Worm (Caenorhabditis elegans) whole organism, L2 larva: ENCODE measurements around the gene immp-1.
"Not testable (repeated sequence)": the region's sequence is repeated elsewhere in the genome, so short reads cannot be mapped to it uniquely, and the experiment has no call there.

Experiments
- C34F6.9 ChIP-seq: fragments of 150-350 bp; optimal IDR thresholded peaks from 2 replicates; lab custom pipeline; 2014; ENCODE audit warnings: missing biosample characterization, missing genetic modification characterization
- F13H6.1 ChIP-seq: sonication (generic microtip); optimal IDR thresholded peaks from 2 replicates; lab custom pipeline; 2016; ENCODE audit warnings: missing genetic modification characterization, missing compliant biosample characterization
- ZK546.5 ChIP-seq: sonication (generic microtip); optimal IDR thresholded peaks from 2 replicates; lab custom pipeline; 2017; ENCODE audit warnings: missing biosample characterization, missing genetic modification characterization
- alr-1 ChIP-seq: fragments of 150-350 bp; optimal IDR thresholded peaks from 2 replicates; lab custom pipeline; 2014; ENCODE audit warnings: missing biosample characterization, missing genetic modification characterization
- aly-2 ChIP-seq: fragments of 150-350 bp; optimal IDR thresholded peaks from 2 replicates; lab custom pipeline; 2014; ENCODE audit warnings: missing biosample characterization, missing genetic modification characterization
- blmp-1 ChIP-seq: sonication (generic microtip); optimal IDR thresholded peaks from 2 replicates; lab custom pipeline; 2017; ENCODE audit warnings: missing genetic modification characterization, mild to moderate bottlenecking, missing compliant biosample characterization, antibody characterized with exemption, moderate library complexity; ENCODE audit not compliant: insufficient read depth
- ceh-16 ChIP-seq: fragments of 150-350 bp; optimal IDR thresholded peaks from 2 replicates; lab custom pipeline; 2014; ENCODE audit warnings: missing biosample characterization, missing genetic modification characterization
- ceh-82 ChIP-seq: fragments of 150-350 bp; optimal IDR thresholded peaks from 2 replicates; lab custom pipeline; 2014; ENCODE audit warnings: missing biosample characterization, missing genetic modification characterization
- dmd-4 ChIP-seq: sonication (generic microtip); optimal IDR thresholded peaks from 2 replicates; lab custom pipeline; 2017; ENCODE audit warnings: missing biosample characterization, missing genetic modification characterization
- egl-27 ChIP-seq: sonication (generic microtip); optimal IDR thresholded peaks from 3 replicates; lab custom pipeline; 2017; ENCODE audit warnings: missing biosample characterization, missing genetic modification reagents, missing genetic modification characterization
- elt-3 ChIP-seq: sonication (generic microtip); optimal IDR thresholded peaks from 2 replicates; lab custom pipeline; 2017; ENCODE audit warnings: missing biosample characterization, missing genetic modification characterization
- fos-1 ChIP-seq: fragments of 150-350 bp; optimal IDR thresholded peaks from 2 replicates; lab custom pipeline; 2014; ENCODE audit warnings: missing biosample characterization, missing genetic modification characterization
- lin-11 ChIP-seq: fragments of 150-350 bp; sonication (generic microtip); optimal IDR thresholded peaks from 2 replicates; lab custom pipeline; 2014; ENCODE audit warnings: missing biosample characterization, missing genetic modification characterization, inconsistent platforms, mixed read lengths
- lin-39 ChIP-seq: fragments of 150-350 bp; optimal IDR thresholded peaks from 2 replicates; lab custom pipeline; 2014; ENCODE audit warnings: missing biosample characterization, missing genetic modification reagents, missing genetic modification characterization
- lsy-2 ChIP-seq, 2 experiments: fragments of 150-350 bp in 1 of 2; sonication (generic microtip) in 1 of 2; optimal IDR thresholded peaks; 2 replicates each; lab custom pipeline; 2014 to 2017; ENCODE audit warnings: missing biosample characterization in 2 of 2, missing genetic modification characterization in 2 of 2
- mab-5 ChIP-seq: fragments of 150-350 bp; optimal IDR thresholded peaks from 2 replicates; lab custom pipeline; 2014; ENCODE audit warnings: missing biosample characterization, missing genetic modification characterization
- mbf-1 ChIP-seq: sonication (generic microtip); optimal IDR thresholded peaks from 2 replicates; lab custom pipeline; 2017; ENCODE audit warnings: missing biosample characterization, missing genetic modification characterization
- mdl-1 ChIP-seq, 2 experiments: fragments of 150-350 bp in 1 of 2; sonication (generic microtip) in 1 of 2; optimal IDR thresholded peaks; 2 replicates each; lab custom pipeline; 2017; ENCODE audit warnings: missing biosample characterization in 2 of 2, missing genetic modification characterization in 2 of 2
- nhr-10 ChIP-seq: sonication (generic microtip); optimal IDR thresholded peaks from 2 replicates; lab custom pipeline; 2017; ENCODE audit warnings: missing biosample characterization, missing genetic modification characterization
- nhr-11 ChIP-seq: fragments of 150-350 bp; optimal IDR thresholded peaks from 2 replicates; lab custom pipeline; 2014; ENCODE audit warnings: missing biosample characterization, missing genetic modification characterization
- nhr-12 ChIP-seq: fragments of 150-350 bp; optimal IDR thresholded peaks from 2 replicates; lab custom pipeline; 2014; ENCODE audit warnings: missing biosample characterization, missing genetic modification characterization
- nhr-23 ChIP-seq: fragments of 150-350 bp; optimal IDR thresholded peaks from 2 replicates; lab custom pipeline; 2014; ENCODE audit warnings: missing biosample characterization, missing genetic modification reagents, missing genetic modification characterization
- nhr-237 ChIP-seq: fragments of 150-350 bp; optimal IDR thresholded peaks from 2 replicates; lab custom pipeline; 2014; ENCODE audit warnings: missing biosample characterization, missing genetic modification characterization
- nhr-25 ChIP-seq: fragments of 150-350 bp; sonication (generic microtip); optimal IDR thresholded peaks from 3 replicates; lab custom pipeline; 2014; ENCODE audit warnings: missing biosample characterization, missing genetic modification characterization
- nhr-77 ChIP-seq: fragments of 150-350 bp; optimal IDR thresholded peaks from 2 replicates; lab custom pipeline; 2014; ENCODE audit warnings: missing biosample characterization, missing genetic modification characterization
- peb-1 ChIP-seq: fragments of 150-350 bp; optimal IDR thresholded peaks from 2 replicates; lab custom pipeline; 2014; ENCODE audit warnings: missing biosample characterization, missing genetic modification characterization
- sem-4 ChIP-seq: fragments of 150-350 bp; optimal IDR thresholded peaks from 2 replicates; lab custom pipeline; 2014; ENCODE audit warnings: missing biosample characterization, missing genetic modification reagents, missing genetic modification characterization
- skn-1 ChIP-seq: sonication (generic microtip); optimal IDR thresholded peaks from 2 replicates; lab custom pipeline; 2017; ENCODE audit warnings: missing biosample characterization, missing genetic modification characterization
- sma-3 ChIP-seq: sonication (generic microtip); optimal IDR thresholded peaks from 2 replicates; lab custom pipeline; 2016; ENCODE audit warnings: missing genetic modification reagents, missing genetic modification characterization, missing compliant biosample characterization
- sma-9 ChIP-seq, 2 experiments: fragments of 150-350 bp in 1 of 2; sonication (generic microtip) in 1 of 2; optimal IDR thresholded peaks; 2 replicates each; lab custom pipeline; 2014 to 2016; ENCODE audit warnings: missing genetic modification characterization in 2 of 2, mild to moderate bottlenecking in 1 of 2, missing biosample characterization in 1 of 2, missing compliant biosample characterization in 1 of 2, missing genetic modification reagents in 1 of 2, moderate library complexity in 1 of 2
- unc-55 ChIP-seq: fragments of 150-350 bp; sonication (generic microtip); optimal IDR thresholded peaks from 3 replicates; lab custom pipeline; 2014; ENCODE audit warnings: missing biosample characterization, missing genetic modification reagents, missing genetic modification characterization
- zag-1 ChIP-seq: fragments of 150-350 bp; optimal IDR thresholded peaks from 2 replicates; lab custom pipeline; 2014; ENCODE audit warnings: missing biosample characterization, missing genetic modification characterization
- ztf-11 ChIP-seq: sonication (generic microtip); optimal IDR thresholded peaks from 2 replicates; lab custom pipeline; 2017; ENCODE audit warnings: missing biosample characterization, missing genetic modification characterization
- ztf-4 ChIP-seq: fragments of 150-350 bp; optimal IDR thresholded peaks from 2 replicates; lab custom pipeline; 2014; ENCODE audit warnings: missing biosample characterization, missing genetic modification characterization

immp-1 gene

ce11 chrIII:11746718-11747117, 28.0 kb upstream of the immp-1 start, which contains the start of gene mrt-2 (continued):
- peak; percentile 86 for TF ChIP-seq unc-55
- peak; percentile 54 for TF ChIP-seq lin-11 (tag; lab: Kevin White, UChicago)
- no peak for TF ChIP-seq mdl-1 (tag; optimal IDR thresholded peaks at IDR 0.05; lab: Kevin White, UChicago)
- TF ChIP-seq C34F6.9 (tag; lab: Kevin White, UChicago): peak; percentile 81
- TF ChIP-seq mbf-1 (tag; lab: Kevin White, UChicago): no peak
- TF ChIP-seq sem-4: peak; percentile 91
- no peak for TF ChIP-seq zag-1 (tag; lab: Kevin White, UChicago)

DNA sequence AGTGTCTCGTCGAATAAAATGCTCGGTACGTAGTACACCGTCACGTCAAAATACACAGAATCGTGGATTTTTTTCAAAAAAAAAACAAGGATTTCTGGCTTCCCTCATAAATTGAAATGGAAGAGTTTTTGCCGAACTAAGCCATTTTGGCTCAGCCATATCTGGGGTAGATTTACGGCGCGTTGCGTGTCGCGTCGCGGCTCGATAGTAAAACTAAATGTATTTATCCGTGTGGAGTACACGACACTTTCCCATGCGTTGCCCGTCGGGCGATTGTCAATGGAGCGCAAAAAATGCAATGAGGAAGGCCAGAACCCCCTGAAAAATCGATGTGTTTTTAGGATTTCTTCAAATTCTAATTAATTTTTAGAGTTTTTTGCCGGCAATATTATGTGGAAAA, 24.5 kb upstream of the immp-1 start:
- TF ChIP-seq lsy-2 (tag; optimal IDR thresholded peaks at IDR 0.05; lab: Kevin White, UChicago) (no peak), lin-39 (tag; lab: Kevin White, UChicago) (no peak), mbf-1 (tag; lab: Kevin White, UChicago) (no peak), sma-9 (GFP tag; optimal IDR thresholded peaks at IDR 0.05; lab: Kevin White, UChicago) (no peak), sma-9 (tag; optimal IDR thresholded peaks at IDR 0.05; lab: Kevin White, UChicago) (no peak), lin-11 (tag; lab: Kevin White, UChicago) (no peak), nhr-10 (tag; lab: Kevin White, UChicago) (no peak), ceh-16 (no peak), sma-3 (GFP tag; lab: Kevin White, UChicago) (no peak), peb-1 (no peak), elt-3 (tag; lab: Kevin White, UChicago) (no peak), blmp-1 (tag; lab: Kevin White, UChicago) (no peak), nhr-77 (tag; lab: Kevin White, UChicago) (no peak), nhr-12 (tag; lab: Kevin White, UChicago) (no peak), nhr-11 (tag; lab: Kevin White, UChicago) (no peak), C34F6.9 (tag; lab: Kevin White, UChicago) (no peak), aly-2 (tag; lab: Kevin White, UChicago) (no peak), ztf-4 (no peak), fos-1 (tag; lab: Kevin White, UChicago) (no peak), ztf-11 (tag; lab: Kevin White, UChicago) (no peak)

DNA sequence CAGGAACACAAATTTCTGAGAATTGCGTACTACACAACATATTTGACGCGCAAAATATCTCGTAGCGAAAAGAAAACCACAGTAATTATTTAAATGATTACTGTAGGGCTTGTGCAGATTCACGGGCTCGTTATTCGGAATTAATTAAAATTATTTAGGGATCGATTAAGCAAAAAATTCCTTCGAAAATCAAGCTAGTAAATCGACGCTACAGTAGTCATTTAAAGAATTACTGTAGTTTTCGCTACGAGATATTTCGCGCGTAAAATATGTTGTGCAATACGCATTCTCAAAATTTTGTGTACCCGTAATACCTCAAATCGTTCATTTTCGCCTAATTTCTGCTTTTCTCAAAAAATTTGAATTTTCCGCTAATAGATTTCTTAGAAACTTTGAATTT, 23.9 kb upstream of the immp-1 start:
- TF ChIP-seq skn-1 (tag; lab: Kevin White, UChicago) (no peak), nhr-23 (tag; lab: Kevin White, UChicago) (no peak), ztf-4 (no peak), nhr-25 (tag; lab: Kevin White, UChicago) (no peak), nhr-11 (tag; lab: Kevin White, UChicago) (no peak), dmd-4 (tag; lab: Kevin White, UChicago) (no peak), C34F6.9 (tag; lab: Kevin White, UChicago) (no peak), ceh-16 (no peak), elt-3 (tag; lab: Kevin White, UChicago) (no peak)

ce11 chrIII:11757892-11758291, 16.9 kb upstream of the immp-1 start:
- no peak for TF ChIP-seq nhr-77 (tag; lab: Kevin White, UChicago)
- TF ChIP-seq fos-1 (tag; lab: Kevin White, UChicago): no peak

DNA sequence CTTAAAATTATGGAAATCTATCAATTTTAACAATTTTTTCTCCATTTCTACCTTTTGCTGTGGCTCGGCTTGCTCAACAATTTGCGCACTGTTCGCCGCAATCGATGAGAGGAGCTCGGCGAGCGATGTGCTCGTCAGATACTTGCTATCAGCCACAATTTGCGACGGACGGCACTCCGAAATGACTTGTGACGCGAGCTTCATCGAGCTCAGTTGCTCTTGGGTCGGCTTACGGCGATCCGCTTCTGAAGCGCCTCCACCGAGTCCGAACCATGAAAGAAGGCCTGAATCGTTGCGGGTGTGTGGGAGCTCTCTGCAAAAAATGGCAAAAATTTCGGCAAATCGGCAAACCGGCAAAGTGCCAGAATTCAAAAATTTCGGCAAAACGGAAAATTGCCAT, 14.1 kb upstream of the immp-1 start:
- TF ChIP-seq mab-5 (no peak), zag-1 (tag; lab: Kevin White, UChicago) (no peak), nhr-237 (tag; lab: Kevin White, UChicago) (no peak), unc-55 (no peak), nhr-10 (tag; lab: Kevin White, UChicago) (no peak), egl-27 (no peak), C34F6.9 (tag; lab: Kevin White, UChicago) (no peak), ceh-82 (tag; lab: Kevin White, UChicago) (no peak)

- not testable (repeated sequence) for TF ChIP-seq alr-1 (tag; lab: Kevin White, UChicago); ZK546.5 (tag; lab: Kevin White, UChicago); F13H6.1
These were observed 1.2 kb upstream of the immp-1 start, which contains the start of gene gbf-1 for ce11 chrIII:11773581-11773980. Gene gbf-1 (minus strand): TSS chrIII:11773681.
